Worm (Caenorhabditis elegans) whole organism, L4 larva: ENCODE measurements around the gene sri-51.
"Not testable (repeated sequence)": the region's sequence is repeated elsewhere in the genome, so short reads cannot be mapped to it uniquely, and the experiment has no call there.

Source experiments
- F10B5.3 ChIP-seq: sonication (generic microtip); optimal IDR thresholded peaks from 2 replicates; lab custom pipeline; 2016; ENCODE audit warnings: mild to moderate bottlenecking, missing genetic modification characterization, missing compliant biosample characterization
- T20F7.1 ChIP-seq: fragments of 200-800 bp; sonication (Bioruptor generic); optimal IDR thresholded peaks from 2 replicates; lab custom pipeline; 2018; ENCODE audit warnings: mild to moderate bottlenecking, missing genetic modification characterization, missing compliant biosample characterization
- aha-1 ChIP-seq: fragments of 150-350 bp; peaks from one replicate; lab custom pipeline; 2014; ENCODE audit warnings: missing biosample characterization, missing genetic modification characterization
- attf-4 ChIP-seq: sonication (generic microtip); optimal IDR thresholded peaks from 3 replicates; lab custom pipeline; 2017; ENCODE audit warnings: missing biosample characterization, missing genetic modification characterization
- ceh-32 ChIP-seq: sonication (generic microtip); optimal IDR thresholded peaks from 2 replicates; lab custom pipeline; 2016; ENCODE audit warnings: mild to moderate bottlenecking, missing genetic modification characterization, missing compliant biosample characterization; ENCODE audit not compliant: poor library complexity
- ceh-44 ChIP-seq: fragments of 200-800 bp; sonication (Bioruptor generic); IDR thresholded peaks from 2 replicates; pipeline ENCODE4 v1.3.6; 2022; ENCODE audit warnings: missing genetic modification reagents, missing genetic modification characterization, missing compliant biosample characterization
- ceh-82 ChIP-seq: sonication (generic microtip); optimal IDR thresholded peaks from 2 replicates; lab custom pipeline; 2017; ENCODE audit warnings: missing biosample characterization, missing genetic modification characterization
- ces-1 ChIP-seq: fragments of 150-350 bp; sonication (generic microtip); optimal IDR thresholded peaks from 4 replicates; lab custom pipeline; 2014; ENCODE audit warnings: missing biosample characterization, missing genetic modification reagents, missing genetic modification characterization
- daf-12 ChIP-seq: fragments of 150-350 bp; optimal IDR thresholded peaks from 2 replicates; lab custom pipeline; 2014; ENCODE audit warnings: missing biosample characterization, missing genetic modification reagents, missing genetic modification characterization
- daf-8 ChIP-seq: fragments of 200-800 bp; sonication (Bioruptor generic); IDR thresholded peaks from 2 replicates; pipeline ENCODE4 v1.3.6; 2022; ENCODE audit warnings: missing genetic modification characterization, missing compliant biosample characterization
- dmd-9 ChIP-seq: fragments of 200-800 bp; sonication (Bioruptor generic); IDR thresholded peaks from 2 replicates; pipeline ENCODE4 v1.3.6; 2022; ENCODE audit warnings: missing genetic modification reagents, missing genetic modification characterization, missing compliant biosample characterization
- dpl-1 ChIP-seq: fragments of 150-350 bp; optimal IDR thresholded peaks from 2 replicates; lab custom pipeline; 2014; ENCODE audit warnings: missing biosample characterization, missing genetic modification reagents, missing genetic modification characterization
- dve-1 ChIP-seq: sonication (generic microtip); optimal IDR thresholded peaks from 2 replicates; lab custom pipeline; 2017; ENCODE audit warnings: antibody characterized with exemption, mild to moderate bottlenecking, missing genetic modification characterization, missing compliant biosample characterization; ENCODE audit not compliant: insufficient read depth
- egl-43 ChIP-seq: fragments of 200-800 bp; sonication (Bioruptor generic); IDR thresholded peaks from 2 replicates; pipeline ENCODE4 v1.3.6; 2022; ENCODE audit warnings: missing genetic modification reagents, missing genetic modification characterization, missing compliant biosample characterization
- fkh-10 ChIP-seq: fragments of 150-350 bp; optimal IDR thresholded peaks from 2 replicates; lab custom pipeline; 2014; ENCODE audit warnings: missing biosample characterization, missing genetic modification reagents, missing genetic modification characterization
- hmg-1.1 ChIP-seq: fragments of 200-800 bp; sonication (Bioruptor generic); IDR thresholded peaks from 2 replicates; pipeline ENCODE4 v1.3.6; 2022; ENCODE audit warnings: missing genetic modification reagents, missing genetic modification characterization, missing compliant biosample characterization
- lin-13 ChIP-seq: fragments of 150-350 bp; optimal IDR thresholded peaks from 2 replicates; lab custom pipeline; 2014; ENCODE audit warnings: missing biosample characterization, missing genetic modification reagents, missing genetic modification characterization
- lin-15B ChIP-seq: fragments of 150-350 bp; sonication (generic microtip); optimal IDR thresholded peaks from 3 replicates; lab custom pipeline; 2014; ENCODE audit warnings: missing biosample characterization, missing genetic modification characterization
- lin-29 ChIP-seq: fragments of 200-800 bp; sonication (Bioruptor generic); IDR thresholded peaks from 2 replicates; pipeline ENCODE4 v1.3.6; 2022; ENCODE audit warnings: missing genetic modification reagents, missing genetic modification characterization, missing compliant biosample characterization
- lin-38 ChIP-seq: fragments of 200-800 bp; sonication (Bioruptor generic); IDR thresholded peaks from 2 replicates; pipeline ENCODE4 v1.3.6; 2022; ENCODE audit warnings: missing genetic modification reagents, missing genetic modification characterization, missing compliant biosample characterization
- lin-39 ChIP-seq: fragments of 150-350 bp; optimal IDR thresholded peaks from 2 replicates; lab custom pipeline; 2014; ENCODE audit warnings: missing biosample characterization, missing genetic modification reagents, missing genetic modification characterization
- lsy-2 ChIP-seq, 2 experiments: fragments of 150-350 bp in 1 of 2; sonication (generic microtip) in 1 of 2; optimal IDR thresholded peaks; 2 replicates each; lab custom pipeline; 2014 to 2017; ENCODE audit warnings: missing biosample characterization in 2 of 2, missing genetic modification characterization in 2 of 2
- madf-5 ChIP-seq, 2 experiments: fragments of 200-800 bp; sonication (Bioruptor generic); IDR thresholded peaks; 2 replicates each; pipeline ENCODE4 v1.3.6; 2022; ENCODE audit warnings: missing compliant biosample characterization in 2 of 2, missing genetic modification characterization in 2 of 2
- mdt-29 ChIP-seq: fragments of 200-800 bp; sonication (Bioruptor generic); IDR thresholded peaks from 2 replicates; pipeline ENCODE4 v1.3.6; 2022; ENCODE audit warnings: missing genetic modification reagents, missing genetic modification characterization, missing compliant biosample characterization
- mes-2 ChIP-seq: sonication (generic microtip); optimal IDR thresholded peaks from 2 replicates; lab custom pipeline; 2016; ENCODE audit warnings: missing genotype, mild to moderate bottlenecking, missing genetic modification characterization, missing compliant biosample characterization; ENCODE audit not compliant: poor library complexity, severe bottlenecking
- nhr-11 ChIP-seq: fragments of 150-350 bp; optimal IDR thresholded peaks from 2 replicates; lab custom pipeline; 2014; ENCODE audit warnings: missing biosample characterization, missing genetic modification characterization
- nhr-237 ChIP-seq: sonication (generic microtip); optimal IDR thresholded peaks from 2 replicates; lab custom pipeline; 2017; ENCODE audit warnings: missing biosample characterization, missing genetic modification characterization
- nhr-48 ChIP-seq: sonication (generic microtip); optimal IDR thresholded peaks from 2 replicates; lab custom pipeline; 2016; ENCODE audit warnings: mild to moderate bottlenecking, missing genetic modification characterization, missing compliant biosample characterization
- nhr-6 ChIP-seq: fragments of 150-350 bp; optimal IDR thresholded peaks from 2 replicates; lab custom pipeline; 2014; ENCODE audit warnings: missing biosample characterization, missing genetic modification characterization
- nhr-76 ChIP-seq: fragments of 150-350 bp; optimal IDR thresholded peaks from 2 replicates; lab custom pipeline; 2014; ENCODE audit warnings: missing biosample characterization, missing genetic modification characterization
- pqm-1 ChIP-seq: sonication (generic microtip); optimal IDR thresholded peaks from 2 replicates; lab custom pipeline; 2017; ENCODE audit warnings: missing biosample characterization, missing genetic modification characterization
- saeg-2 ChIP-seq: fragments of 200-800 bp; sonication (Bioruptor generic); IDR thresholded peaks from 2 replicates; pipeline ENCODE4 v1.3.6; 2022; ENCODE audit warnings: missing genetic modification reagents, missing genetic modification characterization, missing compliant biosample characterization
- snpc-4 ChIP-seq: fragments of 150-350 bp; optimal IDR thresholded peaks from 2 replicates; lab custom pipeline; 2014; ENCODE audit warnings: missing biosample characterization, missing genetic modification characterization
- spr-3 ChIP-seq: fragments of 200-800 bp; sonication (Bioruptor generic); optimal IDR thresholded peaks from 2 replicates; lab custom pipeline; 2018; ENCODE audit warnings: mild to moderate bottlenecking, missing genetic modification characterization, missing compliant biosample characterization
- tag-97 ChIP-seq: fragments of 200-800 bp; sonication (Bioruptor generic); IDR thresholded peaks from 2 replicates; pipeline ENCODE4 v1.3.6; 2022; ENCODE audit warnings: missing genetic modification characterization, missing compliant biosample characterization
- tra-1 ChIP-seq: fragments of 200-800 bp; sonication (Bioruptor generic); IDR thresholded peaks from 2 replicates; pipeline ENCODE4 v1.3.6; 2022; ENCODE audit warnings: missing genetic modification reagents, missing genetic modification characterization, missing compliant biosample characterization
- zip-11 ChIP-seq: fragments of 200-800 bp; sonication (Bioruptor generic); IDR thresholded peaks from 2 replicates; pipeline ENCODE4 v1.3.6; 2022; ENCODE audit warnings: missing genetic modification characterization, missing compliant biosample characterization
- zip-2 ChIP-seq: fragments of 150-350 bp; optimal IDR thresholded peaks from 2 replicates; lab custom pipeline; 2014; ENCODE audit warnings: missing biosample characterization, missing genetic modification characterization
- ztf-11 ChIP-seq: fragments of 150-350 bp; optimal IDR thresholded peaks from 2 replicates; lab custom pipeline; 2014; ENCODE audit warnings: missing biosample characterization, missing genetic modification characterization
- ztf-7 ChIP-seq: fragments of 150-350 bp; optimal IDR thresholded peaks from 2 replicates; lab custom pipeline; 2014; ENCODE audit warnings: missing biosample characterization, missing genetic modification characterization

Gene sri-51

DNA sequence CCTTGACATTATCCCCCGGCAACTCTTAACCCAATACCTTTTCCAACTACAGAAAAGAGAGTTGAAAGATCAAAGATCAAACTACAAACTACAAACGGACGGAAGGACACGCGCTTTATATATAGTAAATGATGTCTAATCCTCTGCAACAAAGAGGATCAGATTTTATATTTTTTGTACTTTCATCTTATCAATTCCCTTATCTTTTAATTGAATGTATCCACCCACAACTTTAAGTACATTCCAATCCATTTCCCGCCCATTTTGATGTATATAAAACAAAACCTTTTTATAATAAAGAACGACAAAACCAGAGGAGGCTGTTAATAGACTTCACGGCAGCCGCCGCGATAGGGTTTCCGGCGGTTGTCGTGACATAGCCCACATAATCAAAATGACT is 21.2 kb downstream of the sri-51 start, which contains the start of gene sri-40:
Gene sri-40 (plus strand): TSS at position 301 of the 400 bp plus-strand sequence.
- not testable (repeated sequence) for TF ChIP-seq lin-38; lin-15B (tag; lab: Kevin White, UChicago); ceh-82 (tag; lab: Kevin White, UChicago)

DNA sequence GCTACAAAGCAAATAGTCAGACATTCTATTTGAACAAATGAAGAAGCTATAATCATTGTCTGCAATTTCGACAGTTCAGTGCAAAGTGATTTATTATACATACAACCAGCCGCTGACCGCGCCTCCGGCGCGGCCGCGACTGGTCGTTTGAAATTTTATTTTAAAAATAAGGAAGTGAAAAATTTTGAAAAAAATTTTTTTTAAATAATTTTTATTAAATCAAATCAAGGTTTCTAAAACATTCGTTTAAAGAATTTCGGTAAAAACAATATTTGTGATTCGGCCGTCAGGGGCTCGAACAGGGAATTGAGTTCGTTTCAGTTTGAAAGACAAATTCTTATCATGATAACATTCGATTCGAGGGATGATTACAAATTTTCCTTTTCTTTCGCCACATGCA is 26.7 kb downstream of the sri-51 start, which contains the start of gene Y27F2A.10:
Gene Y27F2A.10 (minus strand): TSS at position 101 of the 400 bp plus-strand sequence.
- TF ChIP-seq tag-97 (no peak), mdt-29 (GFP tag; lab: Robert Waterston, UW) (no peak), ztf-11 (no peak), ceh-32 (tag; lab: Kevin White, UChicago) (no peak), nhr-6 (tag; lab: Kevin White, UChicago) (no peak), lin-13 (GFP tag; lab: Kevin White, UChicago) (no peak), lin-39 (tag; lab: Kevin White, UChicago) (no peak), ces-1 (GFP tag; lab: Kevin White, UChicago) (no peak), lsy-2 (tag; optimal IDR thresholded peaks at IDR 0.05; lab: Kevin White, UChicago) (no peak), hmg-1.1 (GFP tag; lab: Robert Waterston, UW) (no peak), nhr-76 (tag; lab: Kevin White, UChicago) (no peak), F10B5.3 (no peak)

DNA sequence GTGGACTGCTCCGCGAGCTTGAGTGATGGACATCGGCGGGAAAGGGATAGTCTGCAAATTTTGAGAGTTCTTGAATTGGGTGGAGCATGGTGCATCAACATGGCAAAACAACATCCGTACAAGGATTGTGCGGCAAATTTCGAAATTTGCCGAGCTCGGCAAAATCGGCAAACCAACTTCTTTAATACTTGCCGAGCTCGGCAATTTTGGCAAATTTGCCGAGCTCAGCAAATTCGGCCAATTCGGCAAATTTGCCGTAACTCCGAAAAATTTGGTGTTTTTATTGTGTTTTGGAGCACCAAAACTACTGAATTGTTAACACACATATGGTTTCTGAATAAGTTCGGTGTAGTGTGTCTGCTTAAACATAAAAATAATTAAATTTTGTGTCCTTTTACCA is 28.8 kb downstream of the sri-51 start, which contains the start of gene fbxc-55:
Gene fbxc-55 (minus strand): TSS at position 101 of the 400 bp plus-strand sequence.
- TF ChIP-seq nhr-11 (tag; lab: Kevin White, UChicago) (no peak), zip-11 (GFP tag; lab: Robert Waterston, UW) (no peak), madf-5 (GFP tag; IDR thresholded peaks at IDR 0.05; lab: Robert Waterston, UW) (no peak), nhr-237 (tag; lab: Kevin White, UChicago) (no peak), ztf-7 (tag; lab: Kevin White, UChicago) (no peak), pqm-1 (tag; lab: Kevin White, UChicago) (no peak), ceh-82 (tag; lab: Kevin White, UChicago) (no peak), zip-2 (tag; lab: Kevin White, UChicago) (no peak), nhr-48 (tag; lab: Kevin White, UChicago) (no peak), tag-97 (no peak), dpl-1 (GFP tag; lab: Kevin White, UChicago) (no peak), daf-12 (no peak), dmd-9 (GFP tag; lab: Robert Waterston, UW) (no peak), saeg-2 (GFP tag; lab: Robert Waterston, UW) (no peak), lin-29 (GFP tag; lab: Robert Waterston, UW) (no peak), attf-4 (no peak), mdt-29 (GFP tag; lab: Robert Waterston, UW) (no peak), daf-8 (GFP tag; lab: Robert Waterston, UW) (no peak), egl-43 (GFP tag; lab: Robert Waterston, UW) (no peak)

DNA sequence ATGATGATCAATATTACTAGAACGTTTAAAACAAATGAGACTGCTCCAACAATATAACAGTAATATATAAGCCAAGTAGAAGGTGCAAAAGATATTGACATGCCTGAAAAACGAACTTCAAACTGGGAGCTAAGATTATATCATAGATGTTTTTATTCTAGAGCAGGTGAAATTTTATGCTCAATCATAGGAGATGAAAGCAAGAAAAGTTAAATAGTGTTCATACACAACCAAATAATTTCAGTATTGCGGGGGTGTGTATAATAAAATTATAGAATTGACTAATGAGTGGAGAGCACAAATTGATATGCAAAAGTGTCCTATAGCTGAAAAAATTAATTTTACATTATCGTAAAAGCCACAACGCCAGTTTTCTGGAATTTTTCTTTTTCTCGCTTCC is 39.9 kb downstream of the sri-51 start, which contains the start of gene sri-34:
Gene sri-34 (minus strand): TSS at position 101 of the 400 bp plus-strand sequence.
- TF ChIP-seq ztf-11 = no peak
- TF ChIP-seq ceh-44 = no peak
- TF ChIP-seq nhr-76 (tag; lab: Kevin White, UChicago) = no peak
- no peak for TF ChIP-seq attf-4
- no peak for TF ChIP-seq saeg-2 (GFP tag; lab: Robert Waterston, UW)
- TF ChIP-seq F10B5.3 = no peak
- TF ChIP-seq nhr-11 (tag; lab: Kevin White, UChicago) = no peak
- no peak for TF ChIP-seq dpl-1 (GFP tag; lab: Kevin White, UChicago)
- no peak for TF ChIP-seq ces-1 (GFP tag; lab: Kevin White, UChicago)
- TF ChIP-seq ztf-7 (tag; lab: Kevin White, UChicago) = no peak
- TF ChIP-seq tra-1 = no peak
- no peak for TF ChIP-seq fkh-10
- TF ChIP-seq spr-3 (GFP tag; lab: Kevin White, UChicago) = no peak
- no peak for TF ChIP-seq daf-12
- no peak for TF ChIP-seq mes-2 (tag; lab: Kevin White, UChicago)
- no peak for TF ChIP-seq dve-1 (tag; lab: Kevin White, UChicago)
- no peak for TF ChIP-seq zip-2 (tag; lab: Kevin White, UChicago)
- TF ChIP-seq snpc-4 (tag; lab: Kevin White, UChicago) = no peak
- no peak for TF ChIP-seq aha-1 (tag; lab: Kevin White, UChicago)
- no peak for TF ChIP-seq T20F7.1 (GFP tag; lab: Kevin White, UChicago)
